Worm (Caenorhabditis elegans) whole organism, young adult: ENCODE results near the gene met-2.
A peak's percentile ranks its signal among the peaks of the same experiment; 100 is the strongest.

Experiments used
- B0019.2 ChIP-seq: fragments of 200-800 bp; sonication (Bioruptor generic); conservative IDR thresholded peaks from 2 replicates; pipeline ENCODE4 v1.3.6; 2022; ENCODE audit warnings: missing genetic modification reagents, missing genetic modification characterization, missing compliant biosample characterization
- B0035.1 ChIP-seq: sonication (generic microtip); optimal IDR thresholded peaks from 2 replicates; lab custom pipeline; 2016; ENCODE audit warnings: missing genetic modification characterization, mild to moderate bottlenecking, missing compliant biosample characterization, missing genotype, missing genetic modification reagents
- B0336.3 ChIP-seq: fragments of 200-800 bp; sonication (Bioruptor generic); IDR thresholded peaks from 2 replicates; pipeline ENCODE4 v1.3.6; 2022; ENCODE audit warnings: missing genetic modification characterization, missing compliant biosample characterization
- D2030.7 ChIP-seq: fragments of 200-800 bp; sonication (Bioruptor generic); IDR thresholded peaks from 2 replicates; pipeline ENCODE4 v1.3.6; 2022; ENCODE audit warnings: missing genetic modification reagents, missing genetic modification characterization, missing compliant biosample characterization
- F33H1.4 ChIP-seq: fragments of 200-800 bp; sonication (Bioruptor generic); IDR thresholded peaks from 2 replicates; pipeline ENCODE4 v1.3.6; 2022; ENCODE audit warnings: missing genetic modification reagents, missing genetic modification characterization, missing compliant biosample characterization
- F39B2.1 ChIP-seq: fragments of 200-800 bp; sonication (Bioruptor generic); IDR thresholded peaks from 2 replicates; pipeline ENCODE4 v1.3.6; 2022; ENCODE audit warnings: missing genetic modification reagents, missing genetic modification characterization, missing compliant biosample characterization
- Y53F4B.3 ChIP-seq: fragments of 200-800 bp; sonication (Bioruptor generic); IDR thresholded peaks from 2 replicates; pipeline ENCODE4 v1.3.6; 2022; ENCODE audit warnings: missing genetic modification reagents, missing genetic modification characterization, missing compliant biosample characterization
- Y53G8AR.9 ChIP-seq: fragments of 200-800 bp; sonication (Bioruptor generic); conservative IDR thresholded peaks from 2 replicates; pipeline ENCODE4 v1.3.6; 2022; ENCODE audit warnings: missing genetic modification reagents, missing genetic modification characterization, missing compliant biosample characterization
- ZK185.1 ChIP-seq: sonication (generic microtip); optimal IDR thresholded peaks from 2 replicates; lab custom pipeline; 2016; ENCODE audit warnings: mild to moderate bottlenecking, missing genetic modification characterization, missing compliant biosample characterization; ENCODE audit not compliant: poor library complexity, severe bottlenecking
- ama-1 ChIP-seq, 3 experiments: fragments of 150-350 bp in 1 of 3; sonication (generic microtip) in 2 of 3; optimal IDR thresholded peaks; 2 replicates each; lab custom pipeline; 2014 to 2018; ENCODE audit warnings: missing biosample characterization in 2 of 3, missing genetic modification characterization in 2 of 3, missing genetic modification reagents in 2 of 3
- aptf-3 ChIP-seq: fragments of 200-800 bp; sonication (Bioruptor generic); IDR thresholded peaks from 2 replicates; pipeline ENCODE4 v1.3.6; 2022; ENCODE audit warnings: missing genetic modification characterization, missing compliant biosample characterization
- atf-7 ChIP-seq: sonication (generic microtip); optimal IDR thresholded peaks from 2 replicates; lab custom pipeline; 2017; ENCODE audit warnings: mild to moderate bottlenecking, missing genetic modification characterization, missing compliant biosample characterization
- cebp-1 ChIP-seq, 2 experiments: fragments of 200-800 bp in 1 of 2; sonication (Bioruptor generic) in 1 of 2; sonication (generic microtip) in 1 of 2; IDR thresholded peaks in 1 of 2; optimal IDR thresholded peaks in 1 of 2; 2 replicates each; pipeline versions ENCODE4 v1.3.6 to Lab custom; 2017 to 2022; ENCODE audit warnings: missing compliant biosample characterization in 2 of 2, missing genetic modification characterization in 2 of 2, mild to moderate bottlenecking in 1 of 2, missing genetic modification reagents in 1 of 2, moderate library complexity in 1 of 2
- cebp-2 ChIP-seq: fragments of 200-800 bp; sonication (Bioruptor generic); IDR thresholded peaks from 2 replicates; pipeline ENCODE4 v1.3.6; 2022; ENCODE audit warnings: missing genetic modification characterization, missing compliant biosample characterization
- ceh-58 ChIP-seq: fragments of 200-800 bp; sonication (Bioruptor generic); IDR thresholded peaks from 2 replicates; pipeline ENCODE4 v1.3.6; 2022; ENCODE audit warnings: missing genetic modification characterization, missing compliant biosample characterization
- ceh-91 ChIP-seq: fragments of 200-800 bp; sonication (Bioruptor generic); IDR thresholded peaks from 2 replicates; pipeline ENCODE4 v1.3.6; 2022; ENCODE audit warnings: missing genetic modification reagents, missing genetic modification characterization, missing compliant biosample characterization
- dpl-1 ChIP-seq: fragments of 150-350 bp; optimal IDR thresholded peaks from 2 replicates; lab custom pipeline; 2014; ENCODE audit warnings: missing biosample characterization, missing genetic modification reagents, missing genetic modification characterization
- efl-1 ChIP-seq: fragments of 150-350 bp; optimal IDR thresholded peaks from 2 replicates; lab custom pipeline; 2014; ENCODE audit warnings: missing biosample characterization, missing genetic modification reagents, missing genetic modification characterization
- ekl-4 ChIP-seq: fragments of 200-800 bp; sonication (Bioruptor generic); IDR thresholded peaks from 2 replicates; pipeline ENCODE4 v1.3.6; 2022; ENCODE audit warnings: missing genetic modification reagents, missing genetic modification characterization, missing compliant biosample characterization
- fkh-3 ChIP-seq: sonication (generic microtip); optimal IDR thresholded peaks from 2 replicates; lab custom pipeline; 2016; ENCODE audit warnings: mild to moderate bottlenecking, missing genetic modification characterization, missing compliant biosample characterization
- hmg-1.2 ChIP-seq: fragments of 200-800 bp; sonication (Bioruptor generic); IDR thresholded peaks from 2 replicates; pipeline ENCODE4 v1.3.6; 2022; ENCODE audit warnings: missing genetic modification reagents, missing genetic modification characterization, missing compliant biosample characterization
- hrde-1 ChIP-seq: sonication (generic microtip); optimal IDR thresholded peaks from 2 replicates; lab custom pipeline; 2016; ENCODE audit warnings: missing genetic modification characterization, mild to moderate bottlenecking, missing compliant biosample characterization, moderate library complexity, missing genotype, missing genetic modification reagents, borderline replicate concordance
- hsf-1 ChIP-seq: fragments of 200-800 bp; sonication (Bioruptor generic); IDR thresholded peaks from 2 replicates; pipeline ENCODE4 v1.3.6; 2022; ENCODE audit warnings: missing genetic modification reagents, missing genetic modification characterization, missing compliant biosample characterization
- lag-1 ChIP-seq: fragments of 200-800 bp; sonication (Bioruptor generic); IDR thresholded peaks from 2 replicates; pipeline ENCODE4 v1.3.6; 2022; ENCODE audit warnings: missing genetic modification reagents, missing genetic modification characterization, missing compliant biosample characterization
- lin-35 ChIP-seq, 3 experiments: fragments of 150-350 bp in 2 of 3; sonication (generic microtip) in 1 of 3; optimal IDR thresholded peaks; 2 replicates each; lab custom pipeline; 2014 to 2018; ENCODE audit warnings: missing biosample characterization in 3 of 3, missing genetic modification characterization in 3 of 3, missing genetic modification reagents in 3 of 3
- lin-54 ChIP-seq: fragments of 200-800 bp; sonication (Bioruptor generic); optimal IDR thresholded peaks from 2 replicates; lab custom pipeline; 2018; ENCODE audit warnings: mild to moderate bottlenecking, missing genetic modification characterization, missing compliant biosample characterization
- lsl-1 ChIP-seq: fragments of 200-800 bp; sonication (Bioruptor generic); optimal IDR thresholded peaks from 2 replicates; lab custom pipeline; 2018; ENCODE audit warnings: mild to moderate bottlenecking, missing genetic modification characterization, moderate library complexity, missing compliant biosample characterization
- madf-6 ChIP-seq: fragments of 200-800 bp; sonication (Bioruptor generic); IDR thresholded peaks from 2 replicates; pipeline ENCODE4 v1.3.6; 2022; ENCODE audit warnings: missing genetic modification reagents, missing genetic modification characterization, missing compliant biosample characterization
- madf-8 ChIP-seq: fragments of 200-800 bp; sonication (Bioruptor generic); conservative IDR thresholded peaks from 2 replicates; pipeline ENCODE4 v1.3.6; 2022; ENCODE audit warnings: missing genetic modification reagents, missing genetic modification characterization, missing compliant biosample characterization
- mcd-1 ChIP-seq: fragments of 200-800 bp; sonication (Bioruptor generic); IDR thresholded peaks from 2 replicates; pipeline ENCODE4 v1.3.6; 2022; ENCODE audit warnings: missing genetic modification reagents, missing genetic modification characterization, missing compliant biosample characterization
- mes-4 ChIP-seq: sonication (generic microtip); optimal IDR thresholded peaks from 2 replicates; lab custom pipeline; 2016; ENCODE audit warnings: missing genotype, missing genetic modification characterization, missing compliant biosample characterization
- nfyb-1 ChIP-seq: fragments of 200-800 bp; sonication (Bioruptor generic); IDR thresholded peaks from 2 replicates; pipeline ENCODE4 v1.3.6; 2022; ENCODE audit warnings: missing genetic modification reagents, missing genetic modification characterization, missing compliant biosample characterization
- nhr-27 ChIP-seq: fragments of 200-800 bp; sonication (Bioruptor generic); optimal IDR thresholded peaks from 2 replicates; lab custom pipeline; 2018; ENCODE audit warnings: mild to moderate bottlenecking, missing genetic modification characterization, moderate library complexity, missing compliant biosample characterization
- repo-1 ChIP-seq: sonication (generic microtip); optimal IDR thresholded peaks from 2 replicates; lab custom pipeline; 2017; ENCODE audit warnings: mild to moderate bottlenecking, missing genetic modification characterization, missing compliant biosample characterization
- snpc-3.4 ChIP-seq: sonication (generic microtip); optimal IDR thresholded peaks from 2 replicates; lab custom pipeline; 2017; ENCODE audit warnings: missing genetic modification characterization, mild to moderate bottlenecking, missing compliant biosample characterization, antibody characterized with exemption, moderate library complexity, missing genotype, missing genetic modification reagents
- snpc-4 ChIP-seq, 5 experiments: fragments of 150-350 bp in 1 of 5; sonication (generic microtip) in 4 of 5; optimal IDR thresholded peaks; 2 replicates each; lab custom pipeline; 2014 to 2018; ENCODE audit warnings: missing genetic modification characterization in 5 of 5, missing biosample characterization in 3 of 5, antibody characterized with exemption in 2 of 5, mild to moderate bottlenecking in 2 of 5, missing compliant biosample characterization in 2 of 5, missing genotype in 2 of 5, moderate library complexity in 2 of 5, missing genetic modification reagents in 1 of 5
- somi-1 ChIP-seq: fragments of 200-800 bp; sonication (Bioruptor generic); optimal IDR thresholded peaks from 2 replicates; lab custom pipeline; 2018; ENCODE audit warnings: mild to moderate bottlenecking, missing genetic modification characterization, missing compliant biosample characterization
- tlf-1 ChIP-seq: fragments of 200-800 bp; sonication (Bioruptor generic); optimal IDR thresholded peaks from 2 replicates; lab custom pipeline; 2018; ENCODE audit warnings: mild to moderate bottlenecking, missing genetic modification characterization, missing compliant biosample characterization
- xnd-1 ChIP-seq: sonication (generic microtip); optimal IDR thresholded peaks from 2 replicates; lab custom pipeline; 2016; ENCODE audit warnings: missing genotype, missing genetic modification reagents, missing genetic modification characterization, missing compliant biosample characterization
- zfh-2 ChIP-seq: fragments of 200-800 bp; sonication (Bioruptor generic); conservative IDR thresholded peaks from 2 replicates; pipeline ENCODE4 v1.3.6; 2022; ENCODE audit warnings: missing genetic modification reagents, missing genetic modification characterization, missing compliant biosample characterization
- ztf-22 ChIP-seq: fragments of 200-800 bp; sonication (Bioruptor generic); optimal IDR thresholded peaks from 2 replicates; lab custom pipeline; 2018; ENCODE audit warnings: mild to moderate bottlenecking, missing genetic modification characterization, moderate library complexity, missing compliant biosample characterization

The met-2 gene

ce11 chrIII:8354644-8355461 is 20.2 kb upstream of the met-2 start, which contains the start of gene unc-116 (continued):
- TF ChIP-seq hrde-1 (tag; lab: Kevin White, UChicago) (no peak), fkh-3 (tag; lab: Kevin White, UChicago) (no peak), atf-7 (no peak), cebp-1 (GFP tag; IDR thresholded peaks at IDR 0.05; lab: Robert Waterston, UW) (peak; percentile 99), cebp-1 (tag; optimal IDR thresholded peaks at IDR 0.05; lab: Kevin White, UChicago) (peak; percentile 100)

- TF ChIP-seq ceh-91 (GFP tag; lab: Robert Waterston, UW) (peak; percentile 58; the same call in 1 of the 2 replicates), efl-1 (GFP tag; lab: Kevin White, UChicago) (peak; percentile 85), madf-6 (GFP tag; lab: Robert Waterston, UW) (peak; percentile 84), dpl-1 (GFP tag; lab: Kevin White, UChicago) (peak; percentile 73), lin-54 (GFP tag; lab: Kevin White, UChicago) (peak; percentile 9), F33H1.4 (peak; percentile 61), madf-8 (peak; percentile 64), cebp-2 (GFP tag; lab: Robert Waterston, UW) (no peak), xnd-1 (tag; lab: Kevin White, UChicago) (peak; percentile 15), D2030.7 (GFP tag; lab: Robert Waterston, UW) (peak; percentile 67), lsl-1 (GFP tag; lab: Kevin White, UChicago) (peak; percentile 61), snpc-4 (GFP tag; optimal IDR thresholded peaks at IDR 0.05; lab: Kevin White, UChicago) (no peak), snpc-4 (tag; optimal IDR thresholded peaks at IDR 0.05; lab: Kevin White, UChicago) (no peak), cebp-1 (GFP tag; IDR thresholded peaks at IDR 0.05; lab: Robert Waterston, UW) (no peak), cebp-1 (tag; optimal IDR thresholded peaks at IDR 0.05; lab: Kevin White, UChicago) (no peak), ztf-22 (GFP tag; lab: Kevin White, UChicago) (no peak), hsf-1 (peak; percentile 96), repo-1 (tag; lab: Kevin White, UChicago) (no peak), B0019.2 (GFP tag; lab: Robert Waterston, UW) (peak; percentile 70), mes-4 (tag; lab: Kevin White, UChicago) (no peak)
These were observed 19.7 kb upstream of the met-2 start for ce11 chrIII:8355462-8355815.

ce11 chrIII:8356407-8356881 is 18.7 kb upstream of the met-2 start:
- TF ChIP-seq mcd-1 (peak; percentile 47; the same call in 1 of the 2 replicates), lag-1 (GFP tag; lab: Robert Waterston, UW) (no peak), zfh-2 (peak; percentile 43; the same call in 1 of the 2 replicates), tlf-1 (GFP tag; lab: Kevin White, UChicago) (peak; percentile 2), nfyb-1 (GFP tag; lab: Robert Waterston, UW) (0 out of 2 replicates have a peak, but pooled peaks have one; percentile 54), lin-35 (GFP tag; optimal IDR thresholded peaks at IDR 0.05; lab: Kevin White, UChicago) (peak in 1 of 3 experiments; percentile 50), aptf-3 (GFP tag; lab: Robert Waterston, UW) (no peak), somi-1 (peak; percentile 39), B0035.1 (tag; lab: Kevin White, UChicago) (no peak), ama-1 (optimal IDR thresholded peaks at IDR 0.05; lab: Kevin White, UChicago) (peak; percentile 32), ama-1 (GFP tag; optimal IDR thresholded peaks at IDR 0.05; lab: Kevin White, UChicago) (no peak), Y53F4B.3 (GFP tag; lab: Robert Waterston, UW) (no peak), hmg-1.2 (peak; percentile 80; the same call in 1 of the 2 replicates), nhr-27 (tag; lab: Kevin White, UChicago) (no peak), repo-1 (tag; lab: Kevin White, UChicago) (peak; percentile 34), snpc-3.4 (peak; percentile 26), ZK185.1 (peak; percentile 53), Y53G8AR.9 (GFP tag; lab: Robert Waterston, UW) (0 out of 2 replicates have a peak, but pooled peaks have one; percentile 40), B0336.3 (GFP tag; lab: Robert Waterston, UW) (peak; percentile 62; the same call in 1 of the 2 replicates), ceh-58 (GFP tag; lab: Robert Waterston, UW) (no peak), F39B2.1 (GFP tag; lab: Robert Waterston, UW) (no peak), ekl-4 (GFP tag; lab: Robert Waterston, UW) (peak; percentile 65; the same call in 1 of the 2 replicates)
